Worm (Caenorhabditis elegans) whole organism, L3 larva: Measurements from ENCODE around the gene srw-113.

Experiments used
- daf-12 ChIP-seq: fragments of 150-350 bp; optimal IDR thresholded peaks from 2 replicates; lab custom pipeline; 2014; ENCODE audit warnings: missing biosample characterization, missing genetic modification reagents, missing genetic modification characterization
- elt-1 ChIP-seq: fragments of 150-350 bp; optimal IDR thresholded peaks from 2 replicates; lab custom pipeline; 2014; ENCODE audit warnings: missing biosample characterization, missing genetic modification characterization

DNA sequence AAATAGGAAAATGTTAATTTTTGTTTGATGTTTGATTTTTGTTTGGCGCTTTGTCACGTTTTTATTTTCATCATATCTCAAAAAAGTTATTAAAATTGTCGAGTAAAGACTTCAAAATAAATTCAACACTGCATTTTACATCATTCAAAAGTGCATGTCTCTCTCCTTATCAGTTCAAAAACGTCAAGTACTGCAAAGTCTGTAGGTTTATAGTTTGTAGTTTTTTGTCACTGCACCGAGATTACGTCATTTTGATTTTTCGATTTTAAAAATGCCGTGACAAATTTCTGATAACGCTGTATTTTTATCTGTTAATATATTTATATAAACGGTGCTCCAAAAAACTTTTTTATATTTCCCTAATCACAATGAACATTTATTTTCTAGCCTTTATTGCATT lies 21.7 kb downstream of the srw-113 start, which contains the start of gene C29F3.7:
- TF ChIP-seq elt-1, result no peak
- TF ChIP-seq daf-12 (tag; lab: Kevin White, UChicago), result no peak
